Fruit fly (Drosophila melanogaster): ENCODE measurements around the gene Manf.

The Manf gene

DNA sequence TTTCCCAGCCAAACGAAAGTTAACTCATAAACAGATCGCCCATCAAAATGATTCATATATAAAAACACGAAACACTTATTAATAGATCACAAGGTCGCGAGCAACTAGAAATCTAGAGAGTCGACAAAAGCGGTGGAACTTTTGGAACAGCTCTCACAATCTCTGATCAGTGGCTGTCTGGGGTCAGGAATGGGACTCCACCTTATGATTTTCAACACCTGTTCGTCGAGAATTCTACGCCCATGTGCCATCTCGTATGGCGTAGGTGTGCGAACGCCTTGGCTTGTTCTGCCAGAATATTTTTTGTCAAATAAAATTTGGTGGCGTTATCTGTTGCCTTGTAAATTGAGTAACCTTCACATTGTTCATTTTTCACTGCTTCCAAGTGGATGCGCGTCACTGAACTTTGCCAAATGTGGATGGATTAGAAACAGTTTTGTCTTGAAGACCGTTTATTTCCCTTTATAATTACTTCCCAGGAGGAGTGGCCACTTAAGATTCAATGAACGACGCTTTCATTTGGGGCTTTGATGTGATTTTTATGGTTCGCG lies 6.3 kb downstream of the Manf start (continued):
- TF ChIP-seq NC2β (GFP tag; optimal IDR thresholded peaks at IDR 0.05) (no peak), CG15514 (GFP tag; optimal IDR thresholded peaks at IDR 0.05) (peak; percentile 30), Nf-YB (GFP tag; optimal IDR thresholded peaks at IDR 0.05) (no peak), gsb-n (tag; optimal IDR thresholded peaks at IDR 0.05) (no peak), CG18764 (GFP tag; optimal IDR thresholded peaks at IDR 0.05) (no peak), gfzf (GFP tag; optimal IDR thresholded peaks at IDR 0.05) (no peak), caup (GFP tag; optimal IDR thresholded peaks at IDR 0.05; ENCODE audit: severe bottlenecking) (peak; percentile 66), mam (GFP tag; optimal IDR thresholded peaks at IDR 0.05) (peak; percentile 70), CG32767 (GFP tag; IDR thresholded peaks at IDR 0.05) (no peak), CG14050 (GFP tag; IDR thresholded peaks at IDR 0.05) (no peak), CG14667 (GFP tag; IDR thresholded peaks at IDR 0.05) (no peak), CG1647 (GFP tag; optimal IDR thresholded peaks at IDR 0.05) (peak; percentile 13), CG3995 (GFP tag; optimal IDR thresholded peaks at IDR 0.05) (no peak), stwl (tag; optimal IDR thresholded peaks at IDR 0.05) (no peak), vfl (GFP tag; optimal IDR thresholded peaks at IDR 0.05) (no peak), kah (GFP tag; optimal IDR thresholded peaks at IDR 0.05) (peak; percentile 35), Bgb (GFP tag; IDR thresholded peaks at IDR 0.05; ENCODE audit: partially characterized antibody) (no peak), CG14441 (GFP tag; IDR thresholded peaks at IDR 0.05) (peak; percentile 43; the same call in 1 of the 2 replicates), nmo (GFP tag; optimal IDR thresholded peaks at IDR 0.05) (no peak), nom (GFP tag; optimal IDR thresholded peaks at IDR 0.05) (no peak), br (optimal IDR thresholded peaks at IDR 0.05) (no peak), Ravus (GFP tag; IDR thresholded peaks at IDR 0.05) (no peak), CG2889 (GFP tag; IDR thresholded peaks at IDR 0.05) (no peak), rib (GFP tag; IDR thresholded peaks at IDR 0.05) (peak; percentile 77; the same call in 1 of the 2 replicates), CG9797 (GFP tag; optimal IDR thresholded peaks at IDR 0.05) (no peak), CG16815 (GFP tag; optimal IDR thresholded peaks at IDR 0.05) (no peak), CG17802 (tag; optimal IDR thresholded peaks at IDR 0.05) (no peak), CG7556 (GFP tag; optimal IDR thresholded peaks at IDR 0.05) (no peak), CG31441 (GFP tag; IDR thresholded peaks at IDR 0.05) (no peak), ssp (GFP tag; IDR thresholded peaks at IDR 0.05) (no peak), HLHmδ (GFP tag; optimal IDR thresholded peaks at IDR 0.05) (no peak), Taf1 (GFP tag; IDR thresholded peaks at IDR 0.05) (peak; percentile 67), Asciz (GFP tag; optimal IDR thresholded peaks at IDR 0.05) (no peak), CG8765 (GFP tag; IDR thresholded peaks at IDR 0.05) (no peak), CG30020 (tag; optimal IDR thresholded peaks at IDR 0.05) (no peak), cwo (GFP tag; optimal IDR thresholded peaks at IDR 0.05) (peak; percentile 62), Mes4 (GFP tag; optimal IDR thresholded peaks at IDR 0.05) (no peak), unc-4 (GFP tag; IDR thresholded peaks at IDR 0.05; ENCODE audit: partially characterized antibody) (no peak), slp2 (GFP tag; optimal IDR thresholded peaks at IDR 0.05) (no peak), mirr (GFP tag; optimal IDR thresholded peaks at IDR 0.05) (peak; percentile 67), CG7745 (tag; optimal IDR thresholded peaks at IDR 0.05) (no peak), Stat92E (GFP tag; optimal IDR thresholded peaks at IDR 0.05) (no peak), fu2 (GFP tag; optimal IDR thresholded peaks at IDR 0.05) (peak; percentile 44), CG11695 (GFP tag; IDR thresholded peaks at IDR 0.05) (no peak; the same call in 2 of the 3 replicates), vnd (GFP tag; IDR thresholded peaks at IDR 0.05; ENCODE audit: partially characterized antibody) (no peak), tll (GFP tag; optimal IDR thresholded peaks at IDR 0.05) (no peak), CG3838 (GFP tag; optimal IDR thresholded peaks at IDR 0.05) (no peak), gt (GFP tag; IDR thresholded peaks at IDR 0.05) (no peak), CG6254 (GFP tag; optimal IDR thresholded peaks at IDR 0.05) (no peak), cato (GFP tag; optimal IDR thresholded peaks at IDR 0.05; ENCODE audit: borderline replicate concordance) (no peak)
